Fruit fly (Drosophila melanogaster) whole organism, embryonic: Measurements from ENCODE around the gene Cdk5alpha.

Experiments used
- Atf6 ChIP-seq: fragments of 200-800 bp; sonication (Bioruptor generic); IDR thresholded peaks from 2 replicates; pipeline ENCODE4 v1.3.6; 2022; ENCODE audit warnings: missing biosample characterization, missing genetic modification characterization
- Awh ChIP-seq: fragments of 200-800 bp; sonication (Bioruptor generic); IDR thresholded peaks from 2 replicates; pipeline ENCODE4, ENCODE4 v1.3.6; 2022; ENCODE audit warnings: missing biosample characterization, missing genetic modification characterization
- B-H2 ChIP-seq: fragments of 200-800 bp; sonication (Bioruptor generic); optimal IDR thresholded peaks from 2 replicates; lab custom pipeline; 2018; ENCODE audit warnings: missing biosample characterization, mild to moderate bottlenecking, missing genetic modification characterization
- BtbVII ChIP-seq: fragments of 200-800 bp; sonication (Bioruptor generic); optimal IDR thresholded peaks from 3 replicates; lab custom pipeline; 2017; ENCODE audit warnings: missing biosample characterization, mild to moderate bottlenecking, missing genetic modification characterization
- CG10209 ChIP-seq: fragments of 200-800 bp; sonication (Bioruptor generic); optimal IDR thresholded peaks from 3 replicates; lab custom pipeline; 2017; ENCODE audit warnings: missing biosample characterization, mild to moderate bottlenecking, missing genetic modification characterization, missing genetic modification reagents
- CG14965 ChIP-seq: fragments of 200-800 bp; sonication (Bioruptor generic); optimal IDR thresholded peaks from 2 replicates; lab custom pipeline; 2016; ENCODE audit warnings: missing biosample characterization, missing genetic modification characterization, borderline replicate concordance
- CG15696 ChIP-seq: fragments of 200-800 bp; sonication (Bioruptor generic); optimal IDR thresholded peaks from 2 replicates; lab custom pipeline; 2019; ENCODE audit warnings: missing biosample characterization, mild to moderate bottlenecking, missing genetic modification characterization, moderate library complexity
- CG1603 ChIP-seq: fragments of 200-800 bp; sonication (Bioruptor generic); optimal IDR thresholded peaks from 2 replicates; lab custom pipeline; 2019; ENCODE audit warnings: missing biosample characterization, mild to moderate bottlenecking, missing genetic modification characterization, moderate library complexity
- CG17328 ChIP-seq: fragments of 200-800 bp; sonication (Bioruptor generic); IDR thresholded peaks from 2 replicates; pipeline ENCODE4 v1.3.6; 2022; ENCODE audit warnings: missing biosample characterization, missing genetic modification characterization
- CG18262 ChIP-seq: fragments of 200-800 bp; optimal IDR thresholded peaks from 3 replicates; lab custom pipeline; 2019; ENCODE audit warnings: missing biosample characterization, mild to moderate bottlenecking, missing genetic modification characterization, moderate library complexity
- CG1832 ChIP-seq: fragments of 200-800 bp; sonication (Bioruptor generic); optimal IDR thresholded peaks from 2 replicates; lab custom pipeline; 2017; ENCODE audit warnings: missing biosample characterization, mild to moderate bottlenecking, missing genetic modification characterization, inconsistent platforms
- CG18476 ChIP-seq: fragments of 200-800 bp; sonication (Bioruptor generic); optimal IDR thresholded peaks from 2 replicates; lab custom pipeline; 2016; ENCODE audit warnings: missing biosample characterization, mild to moderate bottlenecking, missing genetic modification characterization
- CG2678 ChIP-seq: fragments of 200-800 bp; sonication (Bioruptor generic); optimal IDR thresholded peaks from 3 replicates; lab custom pipeline; 2019; ENCODE audit warnings: missing biosample characterization, mild to moderate bottlenecking, missing genetic modification characterization, moderate library complexity
- CG30403 ChIP-seq: fragments of 200-800 bp; sonication (Bioruptor generic); optimal IDR thresholded peaks from 3 replicates; lab custom pipeline; 2016; ENCODE audit warnings: missing biosample characterization, missing genetic modification characterization
- CG43689 ChIP-seq: fragments of 200-800 bp; sonication (Bioruptor generic); IDR thresholded peaks from 2 replicates; pipeline ENCODE4 v1.3.6; 2022; ENCODE audit warnings: missing biosample characterization, missing genetic modification characterization
- CG5953 ChIP-seq: fragments of 200-800 bp; sonication (Bioruptor generic); IDR thresholded peaks from 2 replicates; pipeline ENCODE4 v1.3.6; 2022; ENCODE audit warnings: missing biosample characterization, missing genetic modification characterization
- CG6175 ChIP-seq: fragments of 200-800 bp; sonication (Bioruptor generic); IDR thresholded peaks from 3 replicates; pipeline ENCODE4 v1.3.6; 2022; ENCODE audit warnings: missing biosample characterization, missing genetic modification characterization
- CG6765 ChIP-seq: fragments of 200-800 bp; sonication (Bioruptor generic); optimal IDR thresholded peaks from 3 replicates; lab custom pipeline; 2017; ENCODE audit warnings: missing biosample characterization, mild to moderate bottlenecking, missing genetic modification characterization
- CG7372 ChIP-seq: fragments of 200-800 bp; sonication (Bioruptor generic); IDR thresholded peaks from 2 replicates; pipeline ENCODE4 v1.3.6; 2022; ENCODE audit warnings: missing biosample characterization, missing genetic modification characterization
- CG8388 ChIP-seq: fragments of 200-800 bp; sonication (Bioruptor generic); optimal IDR thresholded peaks from 2 replicates; lab custom pipeline; 2019; ENCODE audit warnings: missing biosample characterization, mild to moderate bottlenecking, missing genetic modification characterization, moderate library complexity
- Camta ChIP-seq: fragments of 200-800 bp; sonication (Bioruptor generic); optimal IDR thresholded peaks from 2 replicates; lab custom pipeline; 2016; ENCODE audit warnings: missing biosample characterization, missing genetic modification characterization
- D19B ChIP-seq: fragments of 200-800 bp; sonication (Bioruptor generic); optimal IDR thresholded peaks from 2 replicates; lab custom pipeline; 2017; ENCODE audit warnings: missing biosample characterization, mild to moderate bottlenecking, missing genetic modification characterization
- Dfd ChIP-seq, 2 experiments: fragments of >200 bp; optimal IDR thresholded peaks; 2 replicates each; lab custom pipeline; 2017; ENCODE audit warnings: missing biosample characterization in 2 of 2, missing genetic modification characterization in 2 of 2
- Ets65A ChIP-seq: fragments of 200-800 bp; sonication (Bioruptor generic); peaks from one replicate; lab custom pipeline; 2016; ENCODE audit warnings: missing biosample characterization, missing genetic modification characterization
- Hmx ChIP-seq: fragments of 200-800 bp; sonication (Bioruptor generic); optimal IDR thresholded peaks from 2 replicates; lab custom pipeline; 2016; ENCODE audit warnings: missing biosample characterization, missing genetic modification characterization
- Kr ChIP-seq: fragments of 200-800 bp; sonication (Bioruptor generic); optimal IDR thresholded peaks from 2 replicates; lab custom pipeline; 2017; ENCODE audit warnings: missing biosample characterization, mild to moderate bottlenecking, missing genetic modification characterization
- MESR4 ChIP-seq: fragments of 200-800 bp; sonication (Bioruptor generic); optimal IDR thresholded peaks from 2 replicates; lab custom pipeline; 2018; ENCODE audit warnings: missing biosample characterization, mild to moderate bottlenecking, missing genetic modification characterization, moderate library complexity
- NC2α ChIP-seq: fragments of 200-800 bp; sonication (Bioruptor generic); optimal IDR thresholded peaks from 2 replicates; lab custom pipeline; 2016; ENCODE audit warnings: missing biosample characterization, missing genetic modification characterization
- Scr ChIP-seq: fragments of 200-800 bp; sonication (Bioruptor generic); IDR thresholded peaks from 2 replicates; pipeline ENCODE4 v1.3.6; 2022; ENCODE audit warnings: missing biosample characterization, missing genetic modification characterization; ENCODE audit not compliant: partially characterized antibody
- TFAM ChIP-seq: fragments of 200-800 bp; sonication (Bioruptor generic); optimal IDR thresholded peaks from 2 replicates; lab custom pipeline; 2017; ENCODE audit warnings: missing biosample characterization, missing genetic modification characterization, inconsistent platforms
- Taf1 ChIP-seq: fragments of 200-800 bp; sonication (Bioruptor generic); IDR thresholded peaks from 2 replicates; pipeline ENCODE4 v1.3.6; 2022; ENCODE audit warnings: missing biosample characterization, missing genetic modification characterization
- bab2 ChIP-seq: fragments of 200-800 bp; sonication (Bioruptor generic); optimal IDR thresholded peaks from 2 replicates; lab custom pipeline; 2016; ENCODE audit warnings: missing biosample characterization, missing genetic modification characterization
- bigmax ChIP-seq: fragments of 200-800 bp; sonication (Bioruptor generic); optimal IDR thresholded peaks from 2 replicates; lab custom pipeline; 2018; ENCODE audit warnings: missing biosample characterization, mild to moderate bottlenecking, missing genetic modification characterization
- bowl ChIP-seq: fragments of 200-800 bp; sonication (Bioruptor generic); IDR thresholded peaks from 2 replicates; pipeline ENCODE4 v1.3.6; 2022; ENCODE audit warnings: missing biosample characterization, missing genetic modification characterization
- crc ChIP-seq: fragments of 200-800 bp; sonication (Bioruptor generic); optimal IDR thresholded peaks from 2 replicates; lab custom pipeline; 2016; ENCODE audit warnings: missing biosample characterization, missing genetic modification characterization
- disco-r ChIP-seq: fragments of 200-800 bp; sonication (Bioruptor generic); optimal IDR thresholded peaks from 2 replicates; lab custom pipeline; 2016; ENCODE audit warnings: missing biosample characterization, missing genetic modification characterization
- gcm2 ChIP-seq: fragments of 200-800 bp; sonication (Bioruptor generic); optimal IDR thresholded peaks from 2 replicates; lab custom pipeline; 2016; ENCODE audit warnings: missing biosample characterization, missing genetic modification characterization
- insv ChIP-seq, 2 experiments: fragments of 200-800 bp; sonication (Bioruptor generic); optimal IDR thresholded peaks; 3 replicates each; lab custom pipeline; 2016 to 2018; ENCODE audit warnings: missing biosample characterization in 2 of 2, missing genetic modification characterization in 2 of 2
- jigr1 ChIP-seq: fragments of 200-800 bp; sonication (Bioruptor generic); IDR thresholded peaks from 3 replicates; pipeline ENCODE4 v1.3.6; 2022; ENCODE audit warnings: missing biosample characterization, missing genetic modification characterization
- nau ChIP-seq: fragments of 200-800 bp; sonication (Bioruptor generic); optimal IDR thresholded peaks from 3 replicates; lab custom pipeline; 2017; ENCODE audit warnings: missing biosample characterization, mild to moderate bottlenecking, missing genetic modification characterization, missing genetic modification reagents
- nmo ChIP-seq: fragments of 200-800 bp; sonication (Bioruptor generic); optimal IDR thresholded peaks from 2 replicates; lab custom pipeline; 2018; ENCODE audit warnings: missing biosample characterization, mild to moderate bottlenecking, missing genetic modification characterization, moderate library complexity
- oc ChIP-seq: fragments of 200-800 bp; sonication (Bioruptor generic); optimal IDR thresholded peaks from 2 replicates; lab custom pipeline; 2018; ENCODE audit warnings: missing biosample characterization, mild to moderate bottlenecking, missing genetic modification characterization, moderate library complexity
- peb ChIP-seq: fragments of 200-800 bp; sonication (Bioruptor generic); IDR thresholded peaks from 2 replicates; pipeline ENCODE4 v1.3.6; 2022; ENCODE audit warnings: missing biosample characterization, missing genetic modification characterization
- pros ChIP-seq: fragments of 200-800 bp; sonication (Bioruptor generic); optimal IDR thresholded peaks from 3 replicates; lab custom pipeline; 2019; ENCODE audit warnings: missing biosample characterization, mild to moderate bottlenecking, missing genetic modification characterization, moderate library complexity
- pum ChIP-seq: fragments of 200-800 bp; sonication (Bioruptor generic); optimal IDR thresholded peaks from 2 replicates; lab custom pipeline; 2016; ENCODE audit warnings: missing biosample characterization, missing genetic modification characterization
- salm ChIP-seq: fragments of 200-800 bp; sonication (Bioruptor generic); optimal IDR thresholded peaks from 2 replicates; lab custom pipeline; 2018; ENCODE audit warnings: missing biosample characterization, mild to moderate bottlenecking, missing genetic modification characterization
- scrt ChIP-seq: fragments of 200-800 bp; sonication (Bioruptor generic); optimal IDR thresholded peaks from 2 replicates; lab custom pipeline; 2018; ENCODE audit warnings: missing biosample characterization, mild to moderate bottlenecking, missing genetic modification characterization, moderate library complexity
- sqz ChIP-seq: fragments of 200-800 bp; sonication (Bioruptor generic); optimal IDR thresholded peaks from 3 replicates; lab custom pipeline; 2018; ENCODE audit warnings: missing biosample characterization, mild to moderate bottlenecking, missing genetic modification characterization
- trh ChIP-seq: fragments of 200-800 bp; sonication (Bioruptor generic); optimal IDR thresholded peaks from 2 replicates; lab custom pipeline; 2016; ENCODE audit warnings: missing biosample characterization, missing genetic modification characterization
- tx ChIP-seq: fragments of 200-800 bp; sonication (Bioruptor generic); optimal IDR thresholded peaks from 2 replicates; lab custom pipeline; 2016; ENCODE audit warnings: missing biosample characterization, missing genetic modification characterization
- usp ChIP-seq: fragments of >200 bp; optimal IDR thresholded peaks from 2 replicates; lab custom pipeline; 2017; ENCODE audit warnings: missing biosample characterization, missing genetic modification characterization
- wdn ChIP-seq: fragments of 200-800 bp; sonication (Bioruptor generic); IDR thresholded peaks from 2 replicates; pipeline ENCODE4 v1.3.6; 2022; ENCODE audit warnings: missing biosample characterization, missing genetic modification characterization

The Cdk5alpha gene

dm6 chr2L:10321036-10321583 lies 10.4 kb upstream of the Cdk5alpha start (continued):
- TF ChIP-seq CG2678 (tag; lab: Kevin White, UChicago) (no peak), usp (GFP tag; lab: Kevin White, UChicago) (no peak), disco-r (GFP tag; lab: Kevin White, UChicago) (peak; percentile 31), wdn (GFP tag; lab: Robert Waterston, UW) (no peak), BtbVII (GFP tag; lab: Kevin White, UChicago) (no peak), B-H2 (no peak), D19B (GFP tag; lab: Kevin White, UChicago) (peak; percentile 12), Hmx (GFP tag; lab: Kevin White, UChicago) (no peak), CG14965 (no peak), peb (GFP tag; lab: Robert Waterston, UW) (no peak), CG7372 (GFP tag; lab: Robert Waterston, UW) (no peak), Atf6 (no peak), MESR4 (GFP tag; lab: Kevin White, UChicago) (no peak), pros (no peak), CG8388 (GFP tag; lab: Kevin White, UChicago) (no peak), Camta (GFP tag; lab: Kevin White, UChicago) (no peak), Taf1 (GFP tag; lab: Robert Waterston, UW) (no peak), trh (GFP tag; lab: Kevin White, UChicago) (no peak), sqz (GFP tag; lab: Kevin White, UChicago) (peak; percentile 51), bowl (GFP tag; lab: Robert Waterston, UW) (no peak), insv (GFP tag; optimal IDR thresholded peaks at IDR 0.05; lab: Kevin White, UChicago) (no peak), CG6765 (GFP tag; lab: Kevin White, UChicago) (no peak), NC2α (no peak), CG15696 (tag; lab: Kevin White, UChicago) (peak; percentile 25), CG18262 (tag; lab: Kevin White, UChicago) (no peak), CG18476 (no peak), nmo (peak; percentile 22), Ets65A (GFP tag; lab: Kevin White, UChicago) (peak; percentile 85), CG10209 (GFP tag; lab: Kevin White, UChicago) (peak; percentile 7), bigmax (GFP tag; lab: Kevin White, UChicago) (no peak), Dfd (GFP tag; optimal IDR thresholded peaks at IDR 0.05; lab: Kevin White, UChicago) (no peak), jigr1 (no peak), salm (tag; lab: Kevin White, UChicago) (no peak), Awh (no peak), CG1832 (GFP tag; lab: Kevin White, UChicago) (no peak), CG1603 (peak; percentile 2), oc (tag; lab: Kevin White, UChicago) (no peak), CG17328 (GFP tag; lab: Robert Waterston, UW) (no peak), TFAM (GFP tag; lab: Kevin White, UChicago) (no peak), scrt (GFP tag; lab: Kevin White, UChicago) (no peak), bab2 (GFP tag; lab: Kevin White, UChicago) (no peak), crc (GFP tag; lab: Kevin White, UChicago) (no peak), CG43689 (GFP tag; lab: Robert Waterston, UW) (no peak), CG5953 (0 out of 2 replicates have a peak, but pooled peaks have one; percentile 10), Scr (GFP tag; lab: Robert Waterston, UW) (peak; percentile 81), CG6175 (GFP tag; lab: Robert Waterston, UW) (no peak), Kr (GFP tag; lab: Kevin White, UChicago) (no peak), gcm2 (GFP tag; lab: Kevin White, UChicago) (no peak), CG30403 (GFP tag; lab: Kevin White, UChicago) (no peak), pum (peak; percentile 2), nau (GFP tag; lab: Kevin White, UChicago) (no peak), tx (GFP tag; lab: Kevin White, UChicago) (no peak)
